Fruit fly (Drosophila melanogaster) whole organism, prepupa: ENCODE measurements around the gene Ets96B.

Experiments used
- Blimp-1 ChIP-seq: fragments of 200-800 bp; sonication (Bioruptor generic); optimal IDR thresholded peaks from 3 replicates; lab custom pipeline; 2017; ENCODE audit warnings: missing biosample characterization, missing genetic modification characterization, mild to moderate bottlenecking, moderate library complexity, missing genetic modification reagents
- CG10631 ChIP-seq: fragments of 200-800 bp; sonication (Bioruptor generic); optimal IDR thresholded peaks from 2 replicates; lab custom pipeline; 2016; ENCODE audit warnings: missing biosample characterization, missing genetic modification characterization
- CG10669 ChIP-seq: fragments of 200-800 bp; sonication (Bioruptor generic); optimal IDR thresholded peaks from 3 replicates; lab custom pipeline; 2018; ENCODE audit warnings: missing biosample characterization, mild to moderate bottlenecking, missing genetic modification characterization, moderate library complexity
- CG11294 ChIP-seq: fragments of 200-800 bp; sonication (Bioruptor generic); IDR thresholded peaks from 2 replicates; pipeline ENCODE4 v1.3.6; 2022; ENCODE audit warnings: missing biosample characterization, missing genetic modification characterization
- CG11902 ChIP-seq: fragments of 200-800 bp; sonication (Bioruptor generic); optimal IDR thresholded peaks from 3 replicates; lab custom pipeline; 2016; ENCODE audit warnings: missing biosample characterization, missing genetic modification characterization
- CG15336 ChIP-seq: fragments of 200-800 bp; sonication (Bioruptor generic); IDR thresholded peaks from 2 replicates; pipeline ENCODE4 v1.3.6; 2022; ENCODE audit warnings: missing biosample characterization, missing genetic modification characterization
- CG1621 ChIP-seq: fragments of 200-800 bp; sonication (Bioruptor generic); optimal IDR thresholded peaks from 3 replicates; lab custom pipeline; 2018; ENCODE audit warnings: missing biosample characterization, mild to moderate bottlenecking, missing genetic modification characterization
- CG16779 ChIP-seq: fragments of 200-800 bp; sonication (Bioruptor generic); optimal IDR thresholded peaks from 3 replicates; lab custom pipeline; 2017; ENCODE audit warnings: missing biosample characterization, mild to moderate bottlenecking, missing genetic modification characterization
- CG3032 ChIP-seq: fragments of 200-800 bp; optimal IDR thresholded peaks from 2 replicates; lab custom pipeline; 2019; ENCODE audit warnings: missing biosample characterization, mild to moderate bottlenecking, missing genetic modification characterization, moderate library complexity
- CG32006 ChIP-seq: fragments of 200-800 bp; sonication (Bioruptor generic); optimal IDR thresholded peaks from 3 replicates; lab custom pipeline; 2017; ENCODE audit warnings: missing biosample characterization, mild to moderate bottlenecking, missing genetic modification characterization
- CG6276 ChIP-seq: fragments of 200-800 bp; sonication (Bioruptor generic); optimal IDR thresholded peaks from 2 replicates; lab custom pipeline; 2017; ENCODE audit warnings: missing biosample characterization, mild to moderate bottlenecking, missing genetic modification characterization
- CG6792 ChIP-seq: fragments of 200-800 bp; sonication (Bioruptor generic); optimal IDR thresholded peaks from 3 replicates; lab custom pipeline; 2016; ENCODE audit warnings: missing biosample characterization, missing genetic modification characterization
- CG8119 ChIP-seq: fragments of 200-800 bp; sonication (Bioruptor generic); IDR thresholded peaks from 3 replicates; pipeline ENCODE4 v1.3.6; 2022; ENCODE audit warnings: missing biosample characterization, missing genetic modification characterization
- CG8319 ChIP-seq: fragments of 200-800 bp; sonication (Bioruptor generic); optimal IDR thresholded peaks from 3 replicates; lab custom pipeline; 2016; ENCODE audit warnings: missing biosample characterization, missing genetic modification characterization
- CG9139 ChIP-seq: fragments of 200-800 bp; sonication (Bioruptor generic); optimal IDR thresholded peaks from 3 replicates; lab custom pipeline; 2017; ENCODE audit warnings: missing biosample characterization, mild to moderate bottlenecking, missing genetic modification characterization
- Eip75B ChIP-seq: fragments of 200-800 bp; sonication (Bioruptor generic); optimal IDR thresholded peaks from 3 replicates; lab custom pipeline; 2016; ENCODE audit warnings: missing biosample characterization, missing genetic modification characterization
- Eip78C ChIP-seq: fragments of 200-800 bp; sonication (Bioruptor generic); peaks from one replicate; lab custom pipeline; 2016; ENCODE audit warnings: missing biosample characterization, missing genetic modification characterization
- Ets96B ChIP-seq: fragments of 200-800 bp; optimal IDR thresholded peaks from 2 replicates; lab custom pipeline; 2019; ENCODE audit warnings: missing biosample characterization, mild to moderate bottlenecking, missing genetic modification characterization, moderate library complexity
- Gug ChIP-seq: fragments of 200-800 bp; sonication (Bioruptor generic); IDR thresholded peaks from 2 replicates; pipeline ENCODE4 v1.3.6; 2022; ENCODE audit warnings: missing biosample characterization, missing genetic modification characterization
- Hr39 ChIP-seq: fragments of 200-800 bp; sonication (Bioruptor generic); optimal IDR thresholded peaks from 2 replicates; lab custom pipeline; 2016; ENCODE audit warnings: missing biosample characterization, missing genetic modification characterization
- Hr4 ChIP-seq: fragments of 200-800 bp; sonication (Bioruptor generic); optimal IDR thresholded peaks from 3 replicates; lab custom pipeline; 2016; ENCODE audit warnings: missing biosample characterization, missing genetic modification characterization
- Lpt ChIP-seq: fragments of 200-800 bp; sonication (Bioruptor generic); optimal IDR thresholded peaks from 3 replicates; lab custom pipeline; 2016; ENCODE audit warnings: missing biosample characterization, missing genetic modification characterization
- Met ChIP-seq: fragments of 200-800 bp; sonication (Bioruptor generic); optimal IDR thresholded peaks from 3 replicates; lab custom pipeline; 2016; ENCODE audit warnings: missing biosample characterization, missing genetic modification characterization
- OdsH ChIP-seq: fragments of 200-800 bp; sonication (Bioruptor generic); optimal IDR thresholded peaks from 3 replicates; lab custom pipeline; 2016; ENCODE audit warnings: missing biosample characterization, missing genetic modification characterization
- Sox102F ChIP-seq: fragments of 200-800 bp; sonication (Bioruptor generic); optimal IDR thresholded peaks from 2 replicates; lab custom pipeline; 2016; ENCODE audit warnings: missing biosample characterization, mild to moderate bottlenecking, missing genetic modification characterization
- Sox15 ChIP-seq: fragments of 200-800 bp; sonication (Bioruptor generic); optimal IDR thresholded peaks from 3 replicates; lab custom pipeline; 2016; ENCODE audit warnings: missing biosample characterization, missing genetic modification characterization
- achi ChIP-seq: fragments of 200-800 bp; sonication (Bioruptor generic); optimal IDR thresholded peaks from 3 replicates; lab custom pipeline; 2016; ENCODE audit warnings: missing biosample characterization, missing genetic modification characterization
- acj6 ChIP-seq: fragments of 200-800 bp; sonication (Bioruptor generic); optimal IDR thresholded peaks from 3 replicates; lab custom pipeline; 2016; ENCODE audit warnings: missing biosample characterization, missing genetic modification characterization
- cyc ChIP-seq: fragments of 200-800 bp; sonication (Bioruptor generic); optimal IDR thresholded peaks from 3 replicates; lab custom pipeline; 2016; ENCODE audit warnings: missing biosample characterization, missing genetic modification characterization
- dac ChIP-seq: fragments of 200-800 bp; sonication (Bioruptor generic); optimal IDR thresholded peaks from 2 replicates; lab custom pipeline; 2017; ENCODE audit warnings: missing biosample characterization, mild to moderate bottlenecking, missing genetic modification characterization
- eg ChIP-seq: fragments of 200-800 bp; sonication (Bioruptor generic); IDR thresholded peaks from 3 replicates; pipeline ENCODE4 v1.3.6; 2022; ENCODE audit warnings: missing biosample characterization, missing genetic modification characterization
- esn ChIP-seq: fragments of 200-800 bp; sonication (Bioruptor generic); optimal IDR thresholded peaks from 2 replicates; lab custom pipeline; 2016; ENCODE audit warnings: missing biosample characterization, mild to moderate bottlenecking, missing genetic modification characterization, moderate library complexity
- lz ChIP-seq: fragments of 200-800 bp; sonication (Bioruptor generic); optimal IDR thresholded peaks from 3 replicates; lab custom pipeline; 2016; ENCODE audit warnings: missing biosample characterization, missing genetic modification characterization
- net ChIP-seq: fragments of 200-800 bp; sonication (Bioruptor generic); optimal IDR thresholded peaks from 3 replicates; lab custom pipeline; 2016; ENCODE audit warnings: missing biosample characterization, missing genetic modification characterization
- pdm3 ChIP-seq: fragments of 200-800 bp; sonication (Bioruptor generic); optimal IDR thresholded peaks from 3 replicates; lab custom pipeline; 2016; ENCODE audit warnings: missing biosample characterization, missing genetic modification characterization
- spab ChIP-seq: fragments of 200-800 bp; sonication (Bioruptor generic); optimal IDR thresholded peaks from 2 replicates; lab custom pipeline; 2017; ENCODE audit warnings: missing biosample characterization, mild to moderate bottlenecking, missing genetic modification characterization, missing genetic modification reagents
- ss ChIP-seq, 2 experiments: fragments of 200-800 bp; sonication (Bioruptor generic); optimal IDR thresholded peaks; 2 replicates in 1 of 2; 3 replicates in 1 of 2; lab custom pipeline; 2017 to 2018; ENCODE audit warnings: mild to moderate bottlenecking in 2 of 2, missing biosample characterization in 2 of 2, missing genetic modification characterization in 2 of 2, moderate library complexity in 1 of 2
- svp ChIP-seq: fragments of 200-800 bp; sonication (Bioruptor generic); peaks from one replicate; lab custom pipeline; 2016; ENCODE audit warnings: missing biosample characterization, missing genetic modification characterization

Gene Ets96B

dm6 chr3R:24771273-24772231 is 16.3 kb upstream of the Ets96B start, which contains the start of gene CG42331 (continued):
- TF ChIP-seq CG9139 (GFP tag; lab: Kevin White, UChicago), result no peak
- TF ChIP-seq achi (GFP tag; lab: Kevin White, UChicago), result peak; percentile 18
- peak; percentile 15 for TF ChIP-seq CG6792
- no peak for TF ChIP-seq Blimp-1 (GFP tag; lab: Kevin White, UChicago)
- TF ChIP-seq lz (GFP tag; lab: Kevin White, UChicago), result peak; percentile 18
- TF ChIP-seq CG3032 (tag; lab: Kevin White, UChicago), result no peak
- no peak for TF ChIP-seq CG8119 (GFP tag; lab: Robert Waterston, UW)
- no peak for TF ChIP-seq pdm3 (GFP tag; lab: Kevin White, UChicago)
- peak; percentile 3 for TF ChIP-seq Hr39 (GFP tag; lab: Kevin White, UChicago)
- peak; percentile 91 for TF ChIP-seq svp (GFP tag; lab: Kevin White, UChicago)
- no peak for TF ChIP-seq Lpt (GFP tag; lab: Kevin White, UChicago)
- peak; percentile 12 for TF ChIP-seq Hr4
- no peak for TF ChIP-seq CG11902 (GFP tag; lab: Kevin White, UChicago)
- no peak for TF ChIP-seq Ets96B (tag; lab: Kevin White, UChicago)
- no peak for TF ChIP-seq Eip78C
- no peak for TF ChIP-seq cyc
- TF ChIP-seq CG11294 (GFP tag; lab: Robert Waterston, UW), result no peak
- TF ChIP-seq CG6276 (GFP tag; lab: Kevin White, UChicago), result no peak
- no peak for TF ChIP-seq CG1621 (tag; lab: Kevin White, UChicago)
- peak; percentile 10 for TF ChIP-seq Sox102F (GFP tag; lab: Kevin White, UChicago)
- TF ChIP-seq Eip75B (GFP tag; lab: Kevin White, UChicago), result no peak
- no peak for TF ChIP-seq acj6 (GFP tag; lab: Kevin White, UChicago)
- no peak for TF ChIP-seq net (GFP tag; lab: Kevin White, UChicago)
- no peak for TF ChIP-seq Sox15
- TF ChIP-seq CG10631 (GFP tag; lab: Kevin White, UChicago), result no peak
- peak; percentile 11 for TF ChIP-seq Met (GFP tag; lab: Kevin White, UChicago)
- no peak for TF ChIP-seq CG10669 (GFP tag; lab: Kevin White, UChicago)
- TF ChIP-seq dac (GFP tag; lab: Kevin White, UChicago), result no peak
- TF ChIP-seq ss (GFP tag; optimal IDR thresholded peaks at IDR 0.05; lab: Kevin White, UChicago), result no peak
- TF ChIP-seq Gug, result no peak
- TF ChIP-seq esn (GFP tag; lab: Kevin White, UChicago), result peak; percentile 42

dm6 chr3R:24773016-24773415 is 14.8 kb upstream of the Ets96B start:
- peak; percentile 60 for TF ChIP-seq svp (GFP tag; lab: Kevin White, UChicago)
- TF ChIP-seq CG8319 (GFP tag; lab: Kevin White, UChicago), result no peak
- TF ChIP-seq, all 60 proteins: peak for 1

dm6 chr3R:24773422-24773821 is 14.4 kb upstream of the Ets96B start:
- no peak for TF ChIP-seq CG10631 (GFP tag; lab: Kevin White, UChicago)
- peak; percentile 41 for TF ChIP-seq net (GFP tag; lab: Kevin White, UChicago)
- TF ChIP-seq acj6 (GFP tag; lab: Kevin White, UChicago), result no peak
- TF ChIP-seq CG6276 (GFP tag; lab: Kevin White, UChicago), result peak; percentile 36
- TF ChIP-seq Eip78C, result peak; percentile 69
- peak; percentile 54 for TF ChIP-seq CG32006 (GFP tag; lab: Kevin White, UChicago)
- TF ChIP-seq OdsH (GFP tag; lab: Kevin White, UChicago), result no peak
- TF ChIP-seq CG15336 (GFP tag; lab: Robert Waterston, UW), result peak; percentile 11; the same call in 1 of the 2 replicates
- TF ChIP-seq eg (GFP tag; lab: Robert Waterston, UW), result peak; percentile 64
- TF ChIP-seq spab, result no peak
- no peak for TF ChIP-seq CG16779 (tag; lab: Kevin White, UChicago)
- TF ChIP-seq CG8119 (GFP tag; lab: Robert Waterston, UW), result peak; percentile 63; the same call in 2 of the 3 replicates
- TF ChIP-seq svp (GFP tag; lab: Kevin White, UChicago), result peak; percentile 3
